Worm (Caenorhabditis elegans): ENCODE measurements around the gene erd-2.1.

Gene erd-2.1

ce11 chrX:10172004-10172584, 13.5 kb upstream of the erd-2.1 start, which contains the start of gene C07A4.2:
Gene C07A4.2, plus strand, starts transcription at chrX:10172198.
- no peak for TF ChIP-seq unc-62 (GFP tag; optimal IDR thresholded peaks at IDR 0.05)

ce11 chrX:10170598-10170997, 12.0 kb upstream of the erd-2.1 start:
- no peak for TF ChIP-seq unc-62 (GFP tag; optimal IDR thresholded peaks at IDR 0.05)

ce11 chrX:10168534-10168933, 9.9 kb upstream of the erd-2.1 start:
- no peak for TF ChIP-seq unc-62 (GFP tag; optimal IDR thresholded peaks at IDR 0.05)

ce11 chrX:10167005-10167404, 8.4 kb upstream of the erd-2.1 start, which contains the start of gene rnp-9:
Gene rnp-9, plus strand, starts transcription at chrX:10167305.
- no peak for TF ChIP-seq unc-62 (GFP tag; optimal IDR thresholded peaks at IDR 0.05)

ce11 chrX:10163212-10163611, 4.6 kb upstream of the erd-2.1 start:
- no peak for TF ChIP-seq unc-62 (GFP tag; optimal IDR thresholded peaks at IDR 0.05)

ce11 chrX:10162476-10162875, 3.8 kb upstream of the erd-2.1 start:
- TF ChIP-seq unc-62 (GFP tag; optimal IDR thresholded peaks at IDR 0.05): no peak

- TF ChIP-seq unc-62 (GFP tag; optimal IDR thresholded peaks at IDR 0.05): no peak
Observed at ce11 chrX:10160097-10160677, 1.6 kb upstream of the erd-2.1 start, which contains the start of gene F09B9.4. Gene F09B9.4, plus strand, starts transcription at chrX:10160627.

ce11 chrX:10155127-10155526, 3.5 kb downstream of the erd-2.1 start:
- TF ChIP-seq unc-62 (GFP tag; optimal IDR thresholded peaks at IDR 0.05): no peak

- no peak for TF ChIP-seq unc-62 (GFP tag; optimal IDR thresholded peaks at IDR 0.05)
Observed at ce11 chrX:10154317-10154942, 4.2 kb downstream of the erd-2.1 start, which contains the start of gene F09B9.5. Gene F09B9.5, plus strand, starts transcription at chrX:10154817.

- TF ChIP-seq unc-62 (GFP tag; optimal IDR thresholded peaks at IDR 0.05): no peak
Observed at ce11 chrX:10150918-10151317, 7.7 kb downstream of the erd-2.1 start.

ce11 chrX:10148235-10148872, 10.3 kb downstream of the erd-2.1 start:
- TF ChIP-seq unc-62 (GFP tag; optimal IDR thresholded peaks at IDR 0.05): no peak

ce11 chrX:10147236-10147635, 11.4 kb downstream of the erd-2.1 start:
- no peak for TF ChIP-seq unc-62 (GFP tag; optimal IDR thresholded peaks at IDR 0.05)

ce11 chrX:10146592-10146991, 12.0 kb downstream of the erd-2.1 start, which contains the start of gene unc-115:
Gene unc-115, plus strand, starts transcription at chrX:10146892.
- TF ChIP-seq unc-62 (GFP tag; optimal IDR thresholded peaks at IDR 0.05): no peak

- no peak for TF ChIP-seq unc-62 (GFP tag; optimal IDR thresholded peaks at IDR 0.05)
Observed at ce11 chrX:10145011-10145410, 13.6 kb downstream of the erd-2.1 start.

- no peak for TF ChIP-seq unc-62 (GFP tag; optimal IDR thresholded peaks at IDR 0.05)
Observed at ce11 chrX:10141963-10142431, 16.6 kb downstream of the erd-2.1 start, which contains the start of gene oac-14. Gene oac-14, minus strand, starts transcription at chrX:10142013.

ce11 chrX:10141264-10141663, 17.4 kb downstream of the erd-2.1 start:
- TF ChIP-seq unc-62 (GFP tag; optimal IDR thresholded peaks at IDR 0.05): no peak

Measured in whole organism, dauer.